Worm (Caenorhabditis elegans): Measurements from ENCODE around the gene F54B11.10.

DNA sequence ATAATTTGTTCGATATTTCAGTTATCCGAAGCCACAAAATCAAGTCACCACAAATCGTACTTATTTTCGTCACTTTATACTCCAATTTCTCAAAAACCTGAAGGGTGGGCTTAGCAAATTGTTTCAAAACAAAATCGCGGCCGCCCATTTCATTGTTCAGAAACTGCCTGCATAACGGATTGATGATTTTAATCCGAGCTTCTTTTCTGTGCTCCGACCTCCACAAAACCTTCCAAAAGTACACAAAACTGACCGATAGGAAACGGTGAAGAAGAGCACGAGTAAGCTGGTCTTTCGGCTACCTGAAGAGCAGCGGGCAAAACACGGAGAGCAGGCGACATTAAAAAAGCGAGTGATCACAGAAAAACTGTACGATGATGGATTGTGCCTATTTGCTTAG, 15.5 kb upstream of the F54B11.10 start, which contains the start of gene R01E6.2:
- no peak for TF ChIP-seq ceh-79 (tag; optimal IDR thresholded peaks at IDR 0.05)
- TF ChIP-seq nhr-179 (tag; optimal IDR thresholded peaks at IDR 0.05) = no peak
- TF ChIP-seq hmg-1.2 (GFP tag; IDR thresholded peaks at IDR 0.05) = no peak
- no peak for TF ChIP-seq F57C9.4 (tag; optimal IDR thresholded peaks at IDR 0.05)
- no peak for TF ChIP-seq ztf-22 (GFP tag; optimal IDR thresholded peaks at IDR 0.05)
- TF ChIP-seq snpc-4 (GFP tag; optimal IDR thresholded peaks at IDR 0.05) = no peak
- no peak for TF ChIP-seq snpc-4 (tag; optimal IDR thresholded peaks at IDR 0.05)
- TF ChIP-seq pha-4 (tag; optimal IDR thresholded peaks at IDR 0.05) = no peak
- TF ChIP-seq sea-2 (GFP tag; IDR thresholded peaks at IDR 0.05) = no peak
- TF ChIP-seq madf-6 (GFP tag; IDR thresholded peaks at IDR 0.05) = no peak
- TF ChIP-seq snpc-1.3 (tag; optimal IDR thresholded peaks at IDR 0.05; ENCODE audit: insufficient read depth) = no peak
- TF ChIP-seq ama-1 (optimal IDR thresholded peaks at IDR 0.05) = no peak
- no peak for TF ChIP-seq ama-1 (GFP tag; optimal IDR thresholded peaks at IDR 0.05)
- no peak for TF ChIP-seq dpl-1 (GFP tag; optimal IDR thresholded peaks at IDR 0.05)

All from whole organism, young adult.